Worm (Caenorhabditis elegans): ENCODE measurements around the gene C48B4.3.
A peak's percentile ranks its signal among the peaks of the same experiment; 100 is the strongest.

The C48B4.3 gene

ce11 chrIII:9580039-9580891 is 1.9 kb downstream of the C48B4.3 start, which contains the start of gene ced-7 (continued):
- TF ChIP-seq nhr-28 (tag; optimal IDR thresholded peaks at IDR 0.05) (no peak), elt-2 (tag; optimal IDR thresholded peaks at IDR 0.05) (no peak), efl-3 (GFP tag; optimal IDR thresholded peaks at IDR 0.05) (no peak), pag-3 (tag; optimal IDR thresholded peaks at IDR 0.05; ENCODE audit: borderline replicate concordance, insufficient read depth) (no peak), fkh-4 (tag; optimal IDR thresholded peaks at IDR 0.05; ENCODE audit: borderline replicate concordance) (no peak), lin-39 (tag; optimal IDR thresholded peaks at IDR 0.05) (no peak), lin-13 (GFP tag; optimal IDR thresholded peaks at IDR 0.05) (no peak), irx-1 (tag; optimal IDR thresholded peaks at IDR 0.05) (no peak), egl-13 (tag; optimal IDR thresholded peaks at IDR 0.05) (no peak), snu-23 (GFP tag; optimal IDR thresholded peaks at IDR 0.05) (no peak), blmp-1 (tag; optimal IDR thresholded peaks at IDR 0.05) (peak; percentile 57)

ce11 chrIII:9570869-9571268 is 11.3 kb downstream of the C48B4.3 start:
- TF ChIP-seq vab-15 (tag; optimal IDR thresholded peaks at IDR 0.05) = no peak
- TF ChIP-seq elt-2 (tag; optimal IDR thresholded peaks at IDR 0.05) = no peak
- no peak for TF ChIP-seq unc-86 (tag; optimal IDR thresholded peaks at IDR 0.05)
- TF ChIP-seq fkh-4 (tag; optimal IDR thresholded peaks at IDR 0.05; ENCODE audit: borderline replicate concordance) = no peak
- no peak for TF ChIP-seq snu-23 (GFP tag; optimal IDR thresholded peaks at IDR 0.05)
- TF ChIP-seq tlp-1 (tag; optimal IDR thresholded peaks at IDR 0.05) = no peak
- no peak for TF ChIP-seq ceh-63 (GFP tag; optimal IDR thresholded peaks at IDR 0.05)
- TF ChIP-seq fos-1 (tag; optimal IDR thresholded peaks at IDR 0.05) = no peak
- no peak for TF ChIP-seq zip-4 (GFP tag; optimal IDR thresholded peaks at IDR 0.05)
- TF ChIP-seq egl-27 (tag; optimal IDR thresholded peaks at IDR 0.05) = no peak
- no peak for TF ChIP-seq nhr-85 (tag)
- TF ChIP-seq Y116A8C.19 (tag; optimal IDR thresholded peaks at IDR 0.05; ENCODE audit: borderline replicate concordance) = no peak
- no peak for TF ChIP-seq pqm-1 (tag; optimal IDR thresholded peaks at IDR 0.05)
- TF ChIP-seq snpc-4 (tag; optimal IDR thresholded peaks at IDR 0.05) = no peak
- TF ChIP-seq efl-1 (optimal IDR thresholded peaks at IDR 0.05) = peak in 1 of 2 experiments; percentile 81
- TF ChIP-seq efl-1 (GFP tag; optimal IDR thresholded peaks at IDR 0.05 in 1 of 2) = peak; percentile 84 to 98
- TF ChIP-seq C16A3.4 (tag; optimal IDR thresholded peaks at IDR 0.05) = no peak
- no peak for TF ChIP-seq aha-1 (tag; optimal IDR thresholded peaks at IDR 0.05)
- TF ChIP-seq nhr-76 (tag; optimal IDR thresholded peaks at IDR 0.05) = no peak
- TF ChIP-seq skn-1 (tag; optimal IDR thresholded peaks at IDR 0.05) = no peak
- no peak for TF ChIP-seq lir-3 (tag; optimal IDR thresholded peaks at IDR 0.05; ENCODE audit: poor library complexity)
- TF ChIP-seq C04F5.9 (tag; optimal IDR thresholded peaks at IDR 0.05) = no peak
- peak; percentile 78 for TF ChIP-seq xbp-1 (tag; optimal IDR thresholded peaks at IDR 0.05)
- TF ChIP-seq jun-1 (tag; optimal IDR thresholded peaks at IDR 0.05) = no peak
- no peak for TF ChIP-seq hlh-4 (tag; optimal IDR thresholded peaks at IDR 0.05)
- TF ChIP-seq ztf-4 (tag; optimal IDR thresholded peaks at IDR 0.05) = no peak
- no peak for TF ChIP-seq egl-13 (tag; optimal IDR thresholded peaks at IDR 0.05)
- no peak for TF ChIP-seq nhr-11 (tag; optimal IDR thresholded peaks at IDR 0.05)
- TF ChIP-seq irx-1 (tag; optimal IDR thresholded peaks at IDR 0.05) = no peak
- TF ChIP-seq dpl-1 (GFP tag; optimal IDR thresholded peaks at IDR 0.05) = peak; percentile 66 to 77 (median 75)
- no peak for TF ChIP-seq isw-1 (GFP tag; IDR thresholded peaks at IDR 0.05)
- no peak for TF ChIP-seq lin-13 (GFP tag; optimal IDR thresholded peaks at IDR 0.05)
- TF ChIP-seq unc-30 (tag; optimal IDR thresholded peaks at IDR 0.05) = no peak
- TF ChIP-seq fkh-10 (GFP tag; optimal IDR thresholded peaks at IDR 0.05) = no peak
- no peak for TF ChIP-seq sptf-1 (tag; optimal IDR thresholded peaks at IDR 0.05)
- TF ChIP-seq mep-1 (tag; optimal IDR thresholded peaks at IDR 0.05) = no peak
- TF ChIP-seq lsy-2 (tag; optimal IDR thresholded peaks at IDR 0.05) = peak in 1 of 2 experiments; percentile 59
- no peak for TF ChIP-seq ztf-11 (tag; optimal IDR thresholded peaks at IDR 0.05)
- TF ChIP-seq hlh-17 (GFP tag; optimal IDR thresholded peaks at IDR 0.05; ENCODE audit: borderline replicate concordance) = no peak
- TF ChIP-seq grh-1 (GFP tag; IDR thresholded peaks at IDR 0.05) = no peak
- TF ChIP-seq ceh-88 (GFP tag; IDR thresholded peaks at IDR 0.05) = no peak
- no peak for TF ChIP-seq nhr-84 (tag; optimal IDR thresholded peaks at IDR 0.05)
- peak; percentile 59 to 81 for TF ChIP-seq lin-35 (GFP tag; optimal IDR thresholded peaks at IDR 0.05)
- TF ChIP-seq nhr-12 (tag; optimal IDR thresholded peaks at IDR 0.05) = no peak
- no peak for TF ChIP-seq hpl-2 (GFP tag; optimal IDR thresholded peaks at IDR 0.05)

Measured in whole organism, L1 larva.